Worm (Caenorhabditis elegans) whole organism, L1 larva: ENCODE measurements around the gene F58F9.9.

Experiments
- aly-2 ChIP-seq: fragments of 150-350 bp; optimal IDR thresholded peaks from 2 replicates; lab custom pipeline; 2014; ENCODE audit warnings: missing biosample characterization, missing genetic modification characterization
- nhr-28 ChIP-seq: fragments of 150-350 bp; optimal IDR thresholded peaks from 2 replicates; lab custom pipeline; 2014; ENCODE audit warnings: missing biosample characterization, missing genetic modification characterization

ce11 chrIV:6237508-6238227, 2.4 kb upstream of the F58F9.9 start, which contains the start of the genes F58F9.6 and F58F9.8:
- TF ChIP-seq nhr-28 (no peak), aly-2 (tag; lab: Kevin White, UChicago) (no peak)
